Fruit fly (Drosophila melanogaster): ENCODE data around the gene CG14990.

CG14990 gene

dm6 chr3L:4108844-4109494, 16.0 kb downstream of the CG14990 start (continued):
- no peak for TF ChIP-seq D (optimal IDR thresholded peaks at IDR 0.05)
- TF ChIP-seq D (GFP tag; optimal IDR thresholded peaks at IDR 0.05), result peak; percentile 81
- TF ChIP-seq CG9609 (GFP tag; optimal IDR thresholded peaks at IDR 0.05), result peak; percentile 56
- peak; percentile 78 for TF ChIP-seq Camta (GFP tag; optimal IDR thresholded peaks at IDR 0.05)
- no peak for TF ChIP-seq pita (GFP tag; optimal IDR thresholded peaks at IDR 0.05)
- no peak for TF ChIP-seq CG16813 (GFP tag; IDR thresholded peaks at IDR 0.05; ENCODE audit: partially characterized antibody)
- TF ChIP-seq h (optimal IDR thresholded peaks at IDR 0.05), result no peak
- TF ChIP-seq fd96Cb (tag; optimal IDR thresholded peaks at IDR 0.05), result peak; percentile 74
- peak; percentile 90 for TF ChIP-seq dmrt99B (tag; optimal IDR thresholded peaks at IDR 0.05)
- TF ChIP-seq vvl (GFP tag; IDR thresholded peaks at IDR 0.05), result peak; percentile 66
- TF ChIP-seq CG5180 (GFP tag; optimal IDR thresholded peaks at IDR 0.05), result peak; percentile 68
- peak; percentile 73 for TF ChIP-seq CG15011 (GFP tag; optimal IDR thresholded peaks at IDR 0.05)
- TF ChIP-seq nerfin-2 (GFP tag; IDR thresholded peaks at IDR 0.05; ENCODE audit: partially characterized antibody), result no peak
- TF ChIP-seq CoRest (tag; optimal IDR thresholded peaks at IDR 0.05), result peak; percentile 87
- TF ChIP-seq Hmx (GFP tag; optimal IDR thresholded peaks at IDR 0.05), result peak; percentile 52
- peak; percentile 47; the same call in 2 of the 4 replicates for TF ChIP-seq Gug (GFP tag; IDR thresholded peaks at IDR 0.05)
- no peak for TF ChIP-seq corto (GFP tag; optimal IDR thresholded peaks at IDR 0.05)
- no peak for TF ChIP-seq chm (GFP tag; IDR thresholded peaks at IDR 0.05)
- TF ChIP-seq CG1024 (GFP tag; IDR thresholded peaks at IDR 0.05), result no peak
- peak; percentile 71 for TF ChIP-seq CG4854 (GFP tag; optimal IDR thresholded peaks at IDR 0.05)
- TF ChIP-seq sob (GFP tag; IDR thresholded peaks at IDR 0.05), result peak; percentile 65
- no peak for TF ChIP-seq zen2 (GFP tag; IDR thresholded peaks at IDR 0.05; ENCODE audit: partially characterized antibody)
- TF ChIP-seq twi (tag; optimal IDR thresholded peaks at IDR 0.05), result peak; percentile 79
- TF ChIP-seq CG7372 (GFP tag; IDR thresholded peaks at IDR 0.05), result 0 out of 2 replicates have a peak, but pooled peaks have one; percentile 37
- TF ChIP-seq ind (GFP tag; optimal IDR thresholded peaks at IDR 0.05), result peak; percentile 79
- peak; percentile 74 for TF ChIP-seq lmd (GFP tag; IDR thresholded peaks at IDR 0.05)
- peak; percentile 97 for TF ChIP-seq grau (tag; optimal IDR thresholded peaks at IDR 0.05)
- peak; percentile 38 for TF ChIP-seq CG12769 (tag; optimal IDR thresholded peaks at IDR 0.05)
- TF ChIP-seq bigmax (GFP tag; optimal IDR thresholded peaks at IDR 0.05), result no peak
- TF ChIP-seq sisA (GFP tag; IDR thresholded peaks at IDR 0.05), result peak; percentile 58
- TF ChIP-seq Asciz (GFP tag; optimal IDR thresholded peaks at IDR 0.05), result peak; percentile 73
- TF ChIP-seq CG11093 (GFP tag; IDR thresholded peaks at IDR 0.05), result peak; percentile 68; the same call in 1 of the 3 replicates
- TF ChIP-seq ci (GFP tag; IDR thresholded peaks at IDR 0.05), result peak; percentile 78
- peak; percentile 19; the same call in 1 of the 2 replicates for TF ChIP-seq E2f1 (GFP tag; IDR thresholded peaks at IDR 0.05)
- peak; percentile 76 to 78 for TF ChIP-seq dpn (GFP tag; optimal IDR thresholded peaks at IDR 0.05)
- TF ChIP-seq bcd (GFP tag; optimal IDR thresholded peaks at IDR 0.05), result peak; percentile 76
- TF ChIP-seq Lhr (GFP tag; optimal IDR thresholded peaks at IDR 0.05), result peak; percentile 37
- no peak for TF ChIP-seq toy (GFP tag; IDR thresholded peaks at IDR 0.05)
- TF ChIP-seq CG34376 (GFP tag; optimal IDR thresholded peaks at IDR 0.05), result peak; percentile 22
- peak; percentile 54 for TF ChIP-seq Jarid2 (GFP tag; optimal IDR thresholded peaks at IDR 0.05)
- no peak for TF ChIP-seq hkb (optimal IDR thresholded peaks at IDR 0.05)
- peak; percentile 65 for TF ChIP-seq hkb (GFP tag; IDR thresholded peaks at IDR 0.05)
- peak; percentile 64 for TF ChIP-seq CG6254 (GFP tag; optimal IDR thresholded peaks at IDR 0.05)
- TF ChIP-seq gem (tag; optimal IDR thresholded peaks at IDR 0.05), result peak; percentile 82
- TF ChIP-seq CG32532 (GFP tag; IDR thresholded peaks at IDR 0.05), result peak; percentile 59
- peak; percentile 74 for TF ChIP-seq D19A (tag; optimal IDR thresholded peaks at IDR 0.05)
- no peak for TF ChIP-seq aop (GFP tag; IDR thresholded peaks at IDR 0.05)
- no peak for TF ChIP-seq abd-A (tag; optimal IDR thresholded peaks at IDR 0.05)
- TF ChIP-seq tgo (GFP tag; IDR thresholded peaks at IDR 0.05), result peak; percentile 58
- TF ChIP-seq Hey (tag; optimal IDR thresholded peaks at IDR 0.05), result no peak

All from whole organism, embryonic.